Worm (Caenorhabditis elegans) whole organism, L2 larva: ENCODE measurements around the gene R09A8.5.

Source experiments
- ZK546.5 ChIP-seq: sonication (generic microtip); optimal IDR thresholded peaks from 2 replicates; lab custom pipeline; 2017; ENCODE audit warnings: missing biosample characterization, missing genetic modification characterization
- ama-1 ChIP-seq: fragments of 150-350 bp; optimal IDR thresholded peaks from 2 replicates; lab custom pipeline; 2018; ENCODE audit warnings: inconsistent platforms
- blmp-1 ChIP-seq: sonication (generic microtip); optimal IDR thresholded peaks from 2 replicates; lab custom pipeline; 2017; ENCODE audit warnings: missing genetic modification characterization, mild to moderate bottlenecking, missing compliant biosample characterization, antibody characterized with exemption, moderate library complexity; ENCODE audit not compliant: insufficient read depth
- ceh-16 ChIP-seq: fragments of 150-350 bp; optimal IDR thresholded peaks from 2 replicates; lab custom pipeline; 2014; ENCODE audit warnings: missing biosample characterization, missing genetic modification characterization
- fos-1 ChIP-seq: fragments of 150-350 bp; optimal IDR thresholded peaks from 2 replicates; lab custom pipeline; 2014; ENCODE audit warnings: missing biosample characterization, missing genetic modification characterization
- nhr-12 ChIP-seq: fragments of 150-350 bp; optimal IDR thresholded peaks from 2 replicates; lab custom pipeline; 2014; ENCODE audit warnings: missing biosample characterization, missing genetic modification characterization
- snpc-4 ChIP-seq: fragments of 150-350 bp; optimal IDR thresholded peaks from 2 replicates; lab custom pipeline; 2014; ENCODE audit warnings: missing biosample characterization, missing genetic modification characterization

DNA sequence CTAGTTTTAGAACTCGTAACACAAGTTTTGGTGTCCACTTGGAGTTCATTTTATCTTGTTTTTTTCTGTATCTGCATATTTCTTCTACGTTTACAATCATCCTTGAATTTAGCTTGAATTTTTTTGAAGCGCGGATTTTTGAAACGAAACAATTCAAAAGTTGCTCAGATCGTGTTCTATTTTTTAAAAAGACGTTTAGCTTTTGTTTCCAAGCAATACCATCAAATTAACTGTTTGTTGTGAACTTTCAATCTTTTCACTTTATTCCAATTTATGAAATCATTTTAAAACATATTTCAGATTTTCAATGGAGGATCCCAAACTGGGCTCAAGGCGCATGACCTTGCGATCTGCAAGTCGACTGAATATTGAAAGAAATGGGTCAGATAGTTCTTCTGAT lies 21.2 kb downstream of the R09A8.5 start, which contains the start of gene R09A8.2:
- TF ChIP-seq blmp-1 = no peak
- TF ChIP-seq ama-1 (lab: Kevin White, UChicago) = no peak
- TF ChIP-seq ZK546.5 = no peak
- no peak for TF ChIP-seq ceh-16
- TF ChIP-seq snpc-4 = no peak
- TF ChIP-seq fos-1 = no peak
- no peak for TF ChIP-seq nhr-12 (tag; lab: Kevin White, UChicago)
